Worm (Caenorhabditis elegans) whole organism, L2 larva: ENCODE results near the gene T26E4.18.

Source experiments
- F13H6.1 ChIP-seq: sonication (generic microtip); optimal IDR thresholded peaks from 2 replicates; lab custom pipeline; 2016; ENCODE audit warnings: missing genetic modification characterization, missing compliant biosample characterization
- R02D3.7 ChIP-seq: fragments of 150-350 bp; optimal IDR thresholded peaks from 2 replicates; lab custom pipeline; 2014; ENCODE audit warnings: missing biosample characterization, missing genetic modification characterization
- ama-1 ChIP-seq: fragments of 150-350 bp; optimal IDR thresholded peaks from 2 replicates; lab custom pipeline; 2018; ENCODE audit warnings: inconsistent platforms
- blmp-1 ChIP-seq: sonication (generic microtip); optimal IDR thresholded peaks from 2 replicates; lab custom pipeline; 2017; ENCODE audit warnings: missing genetic modification characterization, mild to moderate bottlenecking, missing compliant biosample characterization, antibody characterized with exemption, moderate library complexity; ENCODE audit not compliant: insufficient read depth
- elt-3 ChIP-seq: sonication (generic microtip); optimal IDR thresholded peaks from 2 replicates; lab custom pipeline; 2017; ENCODE audit warnings: missing biosample characterization, missing genetic modification characterization
- fos-1 ChIP-seq: fragments of 150-350 bp; optimal IDR thresholded peaks from 2 replicates; lab custom pipeline; 2014; ENCODE audit warnings: missing biosample characterization, missing genetic modification characterization
- lin-11 ChIP-seq: fragments of 150-350 bp; sonication (generic microtip); optimal IDR thresholded peaks from 2 replicates; lab custom pipeline; 2014; ENCODE audit warnings: missing biosample characterization, missing genetic modification characterization, inconsistent platforms, mixed read lengths

DNA sequence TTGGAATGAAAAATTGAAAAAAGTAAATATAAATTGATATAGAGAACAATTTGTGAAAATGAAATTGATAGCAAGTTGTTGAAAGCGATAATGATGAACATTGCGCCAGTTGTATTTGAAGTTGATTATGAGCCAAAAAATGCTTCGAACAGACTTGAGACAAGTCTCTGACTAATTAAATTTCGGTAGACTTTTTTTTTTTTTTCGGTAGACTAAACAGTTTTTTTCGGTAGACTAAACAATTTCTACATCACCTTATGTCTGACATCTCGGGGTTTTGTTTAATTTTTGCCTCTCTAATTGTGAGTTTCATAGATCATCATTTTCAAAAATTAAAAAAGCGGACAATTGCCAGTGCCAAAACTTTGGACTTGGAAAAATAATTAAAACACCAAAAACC is 30.0 kb upstream of the T26E4.18 start, which contains the start of gene srbc-54:
- TF ChIP-seq elt-3 (tag; lab: Kevin White, UChicago), result no peak
- TF ChIP-seq ama-1 (lab: Kevin White, UChicago), result no peak
- no peak for TF ChIP-seq blmp-1 (tag; lab: Kevin White, UChicago)
- TF ChIP-seq lin-11 (tag; lab: Kevin White, UChicago), result no peak
- TF ChIP-seq R02D3.7, result no peak
- no peak for TF ChIP-seq fos-1
- no peak for TF ChIP-seq F13H6.1 (tag; lab: Kevin White, UChicago)
